Worm (Caenorhabditis elegans): ENCODE measurements around the gene C29F7.1.

C29F7.1 gene

DNA sequence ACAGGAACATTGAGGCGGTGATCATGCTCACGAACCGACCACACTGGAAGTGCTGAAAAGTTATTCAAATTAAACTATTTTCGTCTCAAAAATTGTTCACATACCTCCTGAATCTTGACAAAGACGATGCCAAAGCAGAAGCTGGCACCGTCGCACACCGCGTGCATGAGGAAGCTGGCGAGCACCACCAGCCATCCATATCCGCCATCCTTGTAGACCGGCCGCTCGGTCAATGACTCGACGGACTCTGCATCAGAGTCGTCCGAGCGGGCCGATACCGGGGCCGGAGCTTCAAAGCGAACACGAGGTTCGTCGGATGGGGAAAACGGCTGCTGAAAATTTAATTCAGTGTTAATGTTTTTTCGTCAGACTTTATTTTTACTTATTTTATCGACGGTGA lies 33.6 kb upstream of the C29F7.1 start:
- TF ChIP-seq skn-1 (tag; optimal IDR thresholded peaks at IDR 0.05) (no peak), F13H6.1 (tag; optimal IDR thresholded peaks at IDR 0.05) (no peak), egl-27 (tag; optimal IDR thresholded peaks at IDR 0.05) (no peak), ztf-4 (tag; optimal IDR thresholded peaks at IDR 0.05) (no peak), zag-1 (tag; optimal IDR thresholded peaks at IDR 0.05) (no peak), mbf-1 (tag; optimal IDR thresholded peaks at IDR 0.05) (no peak), unc-62 (GFP tag; optimal IDR thresholded peaks at IDR 0.05) (no peak), nhr-6 (tag; optimal IDR thresholded peaks at IDR 0.05) (no peak), lin-11 (tag; optimal IDR thresholded peaks at IDR 0.05) (no peak), peb-1 (tag; optimal IDR thresholded peaks at IDR 0.05) (no peak), elt-1 (tag; optimal IDR thresholded peaks at IDR 0.05) (no peak), snpc-4 (tag; optimal IDR thresholded peaks at IDR 0.05) (no peak), sma-9 (GFP tag; optimal IDR thresholded peaks at IDR 0.05) (no peak), sma-9 (tag; optimal IDR thresholded peaks at IDR 0.05) (no peak), unc-55 (GFP tag; optimal IDR thresholded peaks at IDR 0.05) (no peak), lin-39 (tag; optimal IDR thresholded peaks at IDR 0.05) (no peak)

DNA sequence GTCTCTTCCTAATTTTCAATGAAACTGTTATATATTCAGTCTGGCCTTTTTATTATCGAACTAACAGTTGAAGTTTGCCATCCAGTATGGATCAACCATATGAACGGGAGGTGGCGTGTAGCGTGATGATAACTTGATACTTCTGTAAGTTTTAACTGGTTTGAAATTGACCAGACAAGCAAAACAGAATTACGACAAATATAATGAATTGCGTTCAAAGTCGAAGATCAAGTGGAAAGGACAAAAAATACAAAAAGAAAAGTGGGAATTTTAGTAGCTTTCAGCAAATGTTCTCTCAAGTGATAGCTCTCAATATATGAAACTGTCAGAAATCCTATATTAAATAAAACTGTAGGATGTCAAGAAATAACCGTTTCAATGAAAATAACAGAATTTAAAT lies 32.9 kb upstream of the C29F7.1 start, which contains the start of the genes C49F8.14 and gem-1:
Gene C49F8.14 (minus strand): TSS at position 99 of the 400 bp plus-strand sequence.
Gene gem-1 (minus strand): TSS at position 142 of the 400 bp plus-strand sequence.
- no peak for TF ChIP-seq egl-27 (tag; optimal IDR thresholded peaks at IDR 0.05)
- TF ChIP-seq zag-1 (tag; optimal IDR thresholded peaks at IDR 0.05), result no peak
- TF ChIP-seq sma-9 (GFP tag; optimal IDR thresholded peaks at IDR 0.05), result no peak
- no peak for TF ChIP-seq sma-9 (tag; optimal IDR thresholded peaks at IDR 0.05)
- TF ChIP-seq nhr-10 (tag; optimal IDR thresholded peaks at IDR 0.05), result no peak
- no peak for TF ChIP-seq dmd-4 (tag; optimal IDR thresholded peaks at IDR 0.05)
- TF ChIP-seq Y55F3AM.14 (GFP tag; optimal IDR thresholded peaks at IDR 0.05), result no peak
- TF ChIP-seq ztf-1 (GFP tag; conservative IDR thresholded peaks at IDR 0.05), result no peak
- no peak for TF ChIP-seq lin-13 (GFP tag; optimal IDR thresholded peaks at IDR 0.05)
- no peak for TF ChIP-seq nhr-129 (tag; optimal IDR thresholded peaks at IDR 0.05)
- TF ChIP-seq mdl-1 (tag; optimal IDR thresholded peaks at IDR 0.05), result no peak

DNA sequence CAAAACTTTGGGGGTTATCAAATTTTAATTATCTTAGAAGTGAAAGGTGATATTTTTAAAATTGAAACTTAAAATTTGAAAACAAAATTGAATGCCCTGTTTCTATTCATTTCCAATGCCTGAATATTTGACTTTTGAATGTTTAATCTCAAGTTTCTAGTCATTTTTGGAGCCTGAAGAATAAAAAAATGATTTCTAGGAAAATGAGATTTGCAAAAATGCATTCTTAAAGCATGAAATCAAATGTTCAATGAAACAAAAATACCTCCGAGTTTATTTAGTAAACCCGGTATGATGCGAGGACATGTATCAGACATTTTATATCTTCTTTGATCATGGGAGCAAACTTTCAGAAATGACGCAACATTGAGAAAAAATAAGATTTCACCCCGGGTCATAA lies 30.7 kb upstream of the C29F7.1 start:
- TF ChIP-seq nhr-12 (tag; optimal IDR thresholded peaks at IDR 0.05) (no peak), egl-27 (tag; optimal IDR thresholded peaks at IDR 0.05) (no peak), gmeb-1 (tag; optimal IDR thresholded peaks at IDR 0.05) (no peak), alr-1 (tag; optimal IDR thresholded peaks at IDR 0.05) (no peak), nhr-129 (tag; optimal IDR thresholded peaks at IDR 0.05) (peak; percentile 3), mbf-1 (tag; optimal IDR thresholded peaks at IDR 0.05) (no peak), nhr-237 (tag; optimal IDR thresholded peaks at IDR 0.05) (no peak), sma-3 (GFP tag; optimal IDR thresholded peaks at IDR 0.05) (no peak)

DNA sequence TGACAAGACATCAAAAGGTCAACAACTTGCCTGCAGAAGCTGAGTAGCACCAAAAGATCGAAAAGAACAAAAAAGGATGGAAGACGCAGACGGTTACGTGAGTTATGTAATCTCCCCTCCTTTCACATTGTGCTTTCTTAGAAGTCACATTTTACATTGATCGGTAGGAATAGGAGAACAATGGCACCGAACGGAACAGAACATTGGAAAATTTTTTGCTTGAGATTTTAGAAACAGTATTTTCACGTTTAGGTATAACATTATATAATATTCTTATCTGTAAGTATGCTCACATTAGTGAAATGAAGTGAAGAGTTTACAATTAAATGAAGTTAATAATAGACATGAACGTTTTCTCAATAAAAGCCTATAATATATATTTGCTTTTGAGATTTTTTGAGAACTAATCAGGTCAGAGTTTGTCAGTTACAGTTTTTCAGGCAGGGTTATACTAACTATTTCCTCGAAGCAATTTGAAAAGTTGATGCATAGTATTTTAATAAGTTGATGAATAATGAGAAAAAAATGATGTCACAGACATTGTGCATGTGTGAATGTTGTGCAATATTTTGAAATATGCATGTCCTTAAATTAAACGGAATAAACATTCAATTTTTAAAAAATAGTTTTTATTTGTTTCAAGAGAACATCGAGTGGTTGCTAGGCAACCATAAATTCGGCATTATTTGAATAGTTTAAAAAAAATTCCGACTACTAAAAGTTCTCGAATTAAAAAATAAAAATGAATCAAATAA lies 28.6 kb upstream of the C29F7.1 start:
- TF ChIP-seq aly-2 (tag; optimal IDR thresholded peaks at IDR 0.05) (no peak), nhr-129 (tag; optimal IDR thresholded peaks at IDR 0.05) (peak; percentile 35), unc-55 (GFP tag; optimal IDR thresholded peaks at IDR 0.05) (peak; percentile 36)

DNA sequence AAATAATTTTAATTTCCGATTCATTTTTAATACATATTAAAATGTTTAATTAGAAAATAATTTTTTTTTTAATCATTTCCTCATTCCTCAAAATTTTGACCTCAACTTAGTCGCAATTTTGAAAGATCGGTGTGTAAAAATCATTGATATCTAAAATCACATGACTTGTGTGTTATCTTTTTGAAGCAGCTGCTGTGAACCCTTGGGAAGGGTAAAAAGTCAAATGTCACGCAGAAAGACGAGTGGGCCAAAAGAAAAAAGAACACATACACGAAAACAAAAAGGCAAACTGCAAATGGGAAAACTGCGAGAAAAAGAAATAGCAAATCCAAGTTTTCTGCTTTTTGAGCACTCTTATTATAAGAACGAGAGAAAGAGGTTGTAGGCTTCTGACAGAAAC lies 26.5 kb upstream of the C29F7.1 start:
- TF ChIP-seq unc-62 (GFP tag; optimal IDR thresholded peaks at IDR 0.05) (no peak), lin-13 (GFP tag; optimal IDR thresholded peaks at IDR 0.05) (no peak), C34F6.9 (tag; optimal IDR thresholded peaks at IDR 0.05) (peak; percentile 31), alr-1 (tag; optimal IDR thresholded peaks at IDR 0.05) (no peak), nhr-129 (tag; optimal IDR thresholded peaks at IDR 0.05) (peak; percentile 33), lsy-2 (tag; optimal IDR thresholded peaks at IDR 0.05) (peak in 1 of 2 experiments; percentile 38), sma-9 (GFP tag; optimal IDR thresholded peaks at IDR 0.05) (peak; percentile 44), sma-9 (tag; optimal IDR thresholded peaks at IDR 0.05) (no peak), peb-1 (tag; optimal IDR thresholded peaks at IDR 0.05) (no peak), ama-1 (optimal IDR thresholded peaks at IDR 0.05) (no peak)

DNA sequence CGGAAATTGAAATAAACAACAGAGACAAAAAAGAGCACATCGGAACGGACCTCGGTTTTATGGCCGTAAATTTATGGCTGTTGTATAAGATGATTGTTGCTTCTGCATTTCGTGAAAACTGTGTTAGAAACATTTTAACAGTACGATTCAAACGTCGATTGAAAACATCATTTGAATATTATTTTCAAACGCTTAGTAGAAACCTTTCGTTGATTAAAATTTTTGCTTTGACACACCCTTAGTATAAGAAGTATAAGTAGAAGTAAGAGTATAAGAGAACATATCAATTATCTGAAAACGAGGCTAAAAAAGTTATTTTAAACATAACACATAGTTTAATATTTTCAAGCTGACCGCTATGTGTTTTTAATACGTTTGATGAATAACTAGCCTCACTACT lies 25.0 kb upstream of the C29F7.1 start:
- TF ChIP-seq ceh-16 (tag; optimal IDR thresholded peaks at IDR 0.05), result no peak
- no peak for TF ChIP-seq fos-1 (tag; optimal IDR thresholded peaks at IDR 0.05)
- TF ChIP-seq unc-55 (GFP tag; optimal IDR thresholded peaks at IDR 0.05), result no peak
- TF ChIP-seq F13H6.1 (tag; optimal IDR thresholded peaks at IDR 0.05), result no peak
- TF ChIP-seq crh-2 (tag; optimal IDR thresholded peaks at IDR 0.05), result no peak
- no peak for TF ChIP-seq snpc-4 (tag; optimal IDR thresholded peaks at IDR 0.05)
- no peak for TF ChIP-seq peb-1 (tag; optimal IDR thresholded peaks at IDR 0.05)
- no peak for TF ChIP-seq lin-13 (GFP tag; optimal IDR thresholded peaks at IDR 0.05)
- no peak for TF ChIP-seq mbf-1 (tag; optimal IDR thresholded peaks at IDR 0.05)
- no peak for TF ChIP-seq mab-5 (tag; optimal IDR thresholded peaks at IDR 0.05)
- TF ChIP-seq sem-4 (tag; optimal IDR thresholded peaks at IDR 0.05), result no peak
- TF ChIP-seq ztf-4 (tag; optimal IDR thresholded peaks at IDR 0.05), result no peak
- no peak for TF ChIP-seq alr-1 (tag; optimal IDR thresholded peaks at IDR 0.05)
- TF ChIP-seq nhr-10 (tag; optimal IDR thresholded peaks at IDR 0.05), result no peak
- no peak for TF ChIP-seq elt-1 (tag; optimal IDR thresholded peaks at IDR 0.05)
- TF ChIP-seq sma-9 (GFP tag; optimal IDR thresholded peaks at IDR 0.05), result no peak
- TF ChIP-seq sma-9 (tag; optimal IDR thresholded peaks at IDR 0.05), result no peak
- no peak for TF ChIP-seq gmeb-1 (tag; optimal IDR thresholded peaks at IDR 0.05)
- no peak for TF ChIP-seq sma-3 (GFP tag; optimal IDR thresholded peaks at IDR 0.05)
